Worm (Caenorhabditis elegans): ENCODE data around the gene anmt-2.

The anmt-2 gene

DNA sequence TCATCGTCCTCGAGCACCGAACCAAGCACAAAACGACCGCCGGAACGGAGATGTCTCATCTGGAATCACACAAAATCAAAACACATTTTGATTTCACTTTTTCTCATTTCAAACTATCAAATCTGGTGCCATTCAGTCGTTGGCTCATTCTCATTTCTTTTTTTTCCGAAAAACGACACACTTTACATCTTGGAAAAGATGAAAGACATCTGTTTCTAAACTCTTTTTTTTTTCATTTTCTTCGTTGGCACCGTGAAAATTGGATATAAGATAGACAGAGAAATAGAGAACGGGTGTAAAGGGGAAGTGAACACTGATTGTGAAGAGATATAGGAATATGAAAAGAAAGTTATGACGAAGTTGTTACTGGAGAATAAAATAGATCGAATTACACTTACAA lies 1.8 kb downstream of the anmt-2 start:
- TF ChIP-seq blmp-1 (tag; optimal IDR thresholded peaks at IDR 0.05) (no peak), mls-2 (tag; optimal IDR thresholded peaks at IDR 0.05) (no peak), elt-3 (tag; optimal IDR thresholded peaks at IDR 0.05) (no peak), nhr-237 (tag; optimal IDR thresholded peaks at IDR 0.05) (no peak), ham-2 (GFP tag; optimal IDR thresholded peaks at IDR 0.05) (no peak), tbx-8 (GFP tag; optimal IDR thresholded peaks at IDR 0.05) (no peak), pha-4 (tag; optimal IDR thresholded peaks at IDR 0.05) (no peak), lsy-2 (tag; optimal IDR thresholded peaks at IDR 0.05) (no peak), nhr-28 (tag; optimal IDR thresholded peaks at IDR 0.05) (no peak), ces-1 (GFP tag; optimal IDR thresholded peaks at IDR 0.05) (no peak), hlh-1 (tag; optimal IDR thresholded peaks at IDR 0.05) (no peak), ztf-11 (tag; optimal IDR thresholded peaks at IDR 0.05) (no peak), lin-13 (tag; optimal IDR thresholded peaks at IDR 0.05) (no peak), bed-3 (GFP tag; optimal IDR thresholded peaks at IDR 0.05) (no peak), cnd-1 (tag; optimal IDR thresholded peaks at IDR 0.05) (no peak), nhr-2 (tag; optimal IDR thresholded peaks at IDR 0.05) (no peak)

ce11 chrIII:6154586-6154985 lies 3.0 kb downstream of the anmt-2 start:
- TF ChIP-seq elt-1 (tag; optimal IDR thresholded peaks at IDR 0.05; ENCODE audit: borderline replicate concordance, insufficient read depth) (no peak), zip-8 (tag; optimal IDR thresholded peaks at IDR 0.05) (no peak)

DNA sequence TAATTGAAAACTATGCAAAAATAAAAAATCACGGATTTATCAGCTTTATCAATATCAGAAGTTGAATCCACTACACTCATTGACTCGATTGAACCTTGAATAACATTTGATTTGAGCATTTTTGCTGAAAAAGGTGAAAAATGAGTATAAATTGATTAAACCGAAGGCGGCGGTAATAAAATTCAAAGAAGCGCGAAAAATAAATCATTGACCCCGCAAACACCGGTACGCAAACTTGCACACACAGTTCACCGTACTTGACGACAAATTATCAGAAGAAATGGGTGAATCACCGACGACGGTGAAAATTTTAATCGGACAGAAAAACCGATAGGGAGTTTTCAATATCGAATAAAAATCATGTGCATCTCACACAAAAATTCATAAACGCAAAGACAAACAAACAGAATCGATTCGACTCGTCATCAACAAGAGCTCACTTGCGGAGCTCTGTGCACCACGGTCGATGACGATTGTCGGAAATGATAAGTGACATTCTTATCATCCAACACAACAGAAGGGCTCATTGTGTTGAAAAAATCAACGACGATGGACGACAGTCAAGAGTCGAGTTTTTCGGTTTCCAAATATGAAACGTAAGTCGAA lies 8.0 kb downstream of the anmt-2 start, which contains the start of the genes wht-7 and Y42G9A.1:
TSS of gene wht-7 (minus strand) at position 131 of the 606 bp plus-strand sequence.
TSS of gene Y42G9A.1 (plus strand) at position 495 of the 606 bp plus-strand sequence.
- no peak for TF ChIP-seq flh-1 (GFP tag; optimal IDR thresholded peaks at IDR 0.05)
- no peak for TF ChIP-seq unc-39 (tag; optimal IDR thresholded peaks at IDR 0.05)
- TF ChIP-seq mep-1 (tag; optimal IDR thresholded peaks at IDR 0.05) = no peak
- TF ChIP-seq tbx-8 (GFP tag; optimal IDR thresholded peaks at IDR 0.05) = no peak
- TF ChIP-seq ztf-11 (tag; optimal IDR thresholded peaks at IDR 0.05) = no peak
- TF ChIP-seq unc-62 (GFP tag; optimal IDR thresholded peaks at IDR 0.05) = no peak
- no peak for TF ChIP-seq mab-5 (tag; optimal IDR thresholded peaks at IDR 0.05)
- no peak for TF ChIP-seq elt-3 (tag; optimal IDR thresholded peaks at IDR 0.05)
- no peak for TF ChIP-seq snpc-4 (tag; optimal IDR thresholded peaks at IDR 0.05)
- no peak for TF ChIP-seq unc-120 (tag; optimal IDR thresholded peaks at IDR 0.05; ENCODE audit: poor library complexity, severe bottlenecking)
- TF ChIP-seq blmp-1 (tag; optimal IDR thresholded peaks at IDR 0.05) = no peak
- no peak for TF ChIP-seq elt-1 (tag; optimal IDR thresholded peaks at IDR 0.05; ENCODE audit: borderline replicate concordance, insufficient read depth)
- no peak for TF ChIP-seq ceh-39 (tag; optimal IDR thresholded peaks at IDR 0.05)
- no peak for TF ChIP-seq zip-8 (tag; optimal IDR thresholded peaks at IDR 0.05)
- TF ChIP-seq lsy-2 (tag; optimal IDR thresholded peaks at IDR 0.05) = no peak
- TF ChIP-seq ces-1 (GFP tag; optimal IDR thresholded peaks at IDR 0.05) = no peak
- TF ChIP-seq pha-4 (tag; optimal IDR thresholded peaks at IDR 0.05) = no peak
- TF ChIP-seq ceh-83 (GFP tag; optimal IDR thresholded peaks at IDR 0.05) = no peak
- TF ChIP-seq mls-2 (tag; optimal IDR thresholded peaks at IDR 0.05) = no peak

DNA sequence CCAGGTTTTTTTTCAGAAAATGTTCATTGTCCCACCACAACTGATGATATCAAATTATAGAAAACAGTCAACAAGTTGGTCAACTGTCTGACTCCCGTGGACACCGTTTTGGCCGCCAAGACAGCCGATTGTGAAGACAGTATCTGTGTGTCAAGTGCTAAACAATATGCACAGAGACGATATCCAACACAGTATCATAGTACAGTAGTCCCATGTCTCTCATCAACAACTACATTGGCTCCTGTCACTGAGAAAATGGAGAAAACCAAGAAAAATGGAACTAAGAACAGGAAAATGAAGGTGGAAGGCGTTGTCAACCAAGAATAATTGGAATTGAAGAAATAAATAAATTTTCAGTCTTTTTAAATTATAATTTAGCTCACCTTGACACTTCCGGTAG lies 8.9 kb downstream of the anmt-2 start:
- TF ChIP-seq flh-1 (GFP tag; optimal IDR thresholded peaks at IDR 0.05) (no peak), unc-62 (GFP tag; optimal IDR thresholded peaks at IDR 0.05) (no peak), nhr-12 (tag; optimal IDR thresholded peaks at IDR 0.05) (no peak), elt-1 (tag; optimal IDR thresholded peaks at IDR 0.05; ENCODE audit: borderline replicate concordance, insufficient read depth) (no peak), bed-3 (GFP tag; optimal IDR thresholded peaks at IDR 0.05) (no peak), lsy-2 (tag; optimal IDR thresholded peaks at IDR 0.05) (no peak), nhr-28 (tag; optimal IDR thresholded peaks at IDR 0.05) (no peak), mls-2 (tag; optimal IDR thresholded peaks at IDR 0.05) (no peak), unc-39 (tag; optimal IDR thresholded peaks at IDR 0.05) (no peak), sptf-1 (tag; optimal IDR thresholded peaks at IDR 0.05) (no peak), blmp-1 (tag; optimal IDR thresholded peaks at IDR 0.05) (no peak), unc-120 (tag; optimal IDR thresholded peaks at IDR 0.05; ENCODE audit: poor library complexity, severe bottlenecking) (no peak), drap-1 (GFP tag; optimal IDR thresholded peaks at IDR 0.05) (no peak)

- no peak for TF ChIP-seq drap-1 (GFP tag; optimal IDR thresholded peaks at IDR 0.05)
- no peak for TF ChIP-seq ces-1 (GFP tag; optimal IDR thresholded peaks at IDR 0.05)
- no peak for TF ChIP-seq unc-62 (GFP tag; optimal IDR thresholded peaks at IDR 0.05)
- no peak for TF ChIP-seq nhr-12 (tag; optimal IDR thresholded peaks at IDR 0.05)
- no peak for TF ChIP-seq lin-32 (GFP tag; optimal IDR thresholded peaks at IDR 0.05)
- TF ChIP-seq sem-2 (GFP tag; optimal IDR thresholded peaks at IDR 0.05) = no peak
- no peak for TF ChIP-seq sptf-1 (tag; optimal IDR thresholded peaks at IDR 0.05)
- TF ChIP-seq mep-1 (tag; optimal IDR thresholded peaks at IDR 0.05) = no peak
- no peak for TF ChIP-seq mab-5 (tag; optimal IDR thresholded peaks at IDR 0.05)
- TF ChIP-seq nhr-76 (tag; optimal IDR thresholded peaks at IDR 0.05) = no peak
- TF ChIP-seq hlh-1 (tag; optimal IDR thresholded peaks at IDR 0.05) = no peak
- TF ChIP-seq ham-2 (GFP tag; optimal IDR thresholded peaks at IDR 0.05) = no peak
- no peak for TF ChIP-seq ceh-83 (GFP tag; optimal IDR thresholded peaks at IDR 0.05)
- no peak for TF ChIP-seq unc-120 (tag; optimal IDR thresholded peaks at IDR 0.05; ENCODE audit: poor library complexity, severe bottlenecking)
These were observed 9.7 kb downstream of the anmt-2 start, which contains the start of gene Y42G9A.2 for ce11 chrIII:6147903-6148302. Y42G9A.2 (plus strand) TSS chrIII:6148186.
